Fruit fly (Drosophila melanogaster) whole organism, embryonic: ENCODE results near the gene bwa.
A peak's percentile ranks its signal among the peaks of the same experiment; 100 is the strongest.

Source experiments
- Abd-B ChIP-seq: fragments of 200-800 bp; sonication (Bioruptor generic); optimal IDR thresholded peaks from 2 replicates; lab custom pipeline; 2018; ENCODE audit warnings: missing biosample characterization, mild to moderate bottlenecking, missing genetic modification characterization, moderate library complexity
- Antp ChIP-seq: fragments of 200-800 bp; sonication (Bioruptor generic); optimal IDR thresholded peaks from 3 replicates; lab custom pipeline; 2016; ENCODE audit warnings: missing biosample characterization, missing genetic modification characterization
- CG14667 ChIP-seq: fragments of 200-800 bp; sonication (Bioruptor generic); IDR thresholded peaks from 2 replicates; pipeline ENCODE4 v1.3.6; 2022; ENCODE audit warnings: missing biosample characterization, missing genetic modification characterization
- CG15011 ChIP-seq: fragments of 200-800 bp; sonication (Bioruptor generic); optimal IDR thresholded peaks from 3 replicates; lab custom pipeline; 2018; ENCODE audit warnings: missing biosample characterization, mild to moderate bottlenecking, missing genetic modification characterization
- CG15269 ChIP-seq: fragments of 200-800 bp; sonication (Bioruptor generic); optimal IDR thresholded peaks from 2 replicates; lab custom pipeline; 2018; ENCODE audit warnings: missing biosample characterization, mild to moderate bottlenecking, missing genetic modification characterization, moderate library complexity
- CG16815 ChIP-seq: fragments of 200-800 bp; sonication (Bioruptor generic); optimal IDR thresholded peaks from 3 replicates; lab custom pipeline; 2017; ENCODE audit warnings: missing biosample characterization, mild to moderate bottlenecking, missing genetic modification characterization
- CG17186 ChIP-seq: fragments of 200-800 bp; sonication (Bioruptor generic); optimal IDR thresholded peaks from 3 replicates; lab custom pipeline; 2017; ENCODE audit warnings: missing biosample characterization, missing genetic modification reagents, missing genetic modification characterization
- CG17612 ChIP-seq: fragments of 200-800 bp; sonication (Bioruptor generic); IDR thresholded peaks from 2 replicates; pipeline ENCODE4 v1.3.6; 2022; ENCODE audit warnings: missing biosample characterization, missing genetic modification characterization
- CG18262 ChIP-seq: fragments of 200-800 bp; optimal IDR thresholded peaks from 3 replicates; lab custom pipeline; 2019; ENCODE audit warnings: missing biosample characterization, mild to moderate bottlenecking, missing genetic modification characterization, moderate library complexity
- CG18476 ChIP-seq: fragments of 200-800 bp; sonication (Bioruptor generic); optimal IDR thresholded peaks from 2 replicates; lab custom pipeline; 2016; ENCODE audit warnings: missing biosample characterization, mild to moderate bottlenecking, missing genetic modification characterization
- CG3838 ChIP-seq: fragments of 200-800 bp; sonication (Bioruptor generic); optimal IDR thresholded peaks from 3 replicates; lab custom pipeline; 2016; ENCODE audit warnings: missing biosample characterization, missing genetic modification characterization
- CG42726 ChIP-seq: fragments of 200-800 bp; sonication (Bioruptor generic); IDR thresholded peaks from 2 replicates; pipeline ENCODE4 v1.3.6; 2022; ENCODE audit warnings: missing biosample characterization, missing genetic modification characterization; ENCODE audit not compliant: partially characterized antibody
- CG4360 ChIP-seq: fragments of 200-800 bp; sonication (Bioruptor generic); IDR thresholded peaks from 2 replicates; pipeline ENCODE4 v1.3.6; 2022; ENCODE audit warnings: missing biosample characterization, missing genetic modification characterization
- CG4404 ChIP-seq: fragments of 200-800 bp; sonication (Bioruptor generic); IDR thresholded peaks from 2 replicates; pipeline ENCODE4 v1.3.6; 2022; ENCODE audit warnings: missing biosample characterization, missing genetic modification characterization
- CG4424 ChIP-seq: fragments of 200-800 bp; sonication (Bioruptor generic); optimal IDR thresholded peaks from 3 replicates; lab custom pipeline; 2016; ENCODE audit warnings: missing biosample characterization, missing genetic modification characterization
- CG7556 ChIP-seq: fragments of 200-800 bp; sonication (Bioruptor generic); optimal IDR thresholded peaks from 2 replicates; lab custom pipeline; 2017; ENCODE audit warnings: missing biosample characterization, mild to moderate bottlenecking, missing genetic modification characterization
- CG7963 ChIP-seq: fragments of 200-800 bp; sonication (Bioruptor generic); IDR thresholded peaks from 3 replicates; pipeline ENCODE4 v1.3.6; 2022; ENCODE audit warnings: missing biosample characterization, missing genetic modification characterization; ENCODE audit not compliant: partially characterized antibody
- CG9609 ChIP-seq: fragments of 200-800 bp; sonication (Bioruptor generic); optimal IDR thresholded peaks from 3 replicates; lab custom pipeline; 2016; ENCODE audit warnings: missing biosample characterization, missing genetic modification characterization
- CG9817 ChIP-seq: fragments of 200-800 bp; sonication (Bioruptor generic); optimal IDR thresholded peaks from 2 replicates; lab custom pipeline; 2018; ENCODE audit warnings: missing biosample characterization, mild to moderate bottlenecking, missing genetic modification characterization, moderate library complexity
- CkIIα-i1 ChIP-seq: fragments of 200-800 bp; sonication (Bioruptor generic); IDR thresholded peaks from 2 replicates; pipeline ENCODE4 v1.3.6; 2022; ENCODE audit warnings: missing biosample characterization, missing genetic modification characterization
- Doc3 ChIP-seq: fragments of 200-800 bp; sonication (Bioruptor generic); IDR thresholded peaks from 3 replicates; pipeline ENCODE4 v1.3.6; 2022; ENCODE audit warnings: missing biosample characterization, missing genetic modification characterization; ENCODE audit not compliant: partially characterized antibody
- Dp ChIP-seq: fragments of 200-800 bp; sonication (Bioruptor generic); optimal IDR thresholded peaks from 2 replicates; lab custom pipeline; 2018; ENCODE audit warnings: missing biosample characterization, mild to moderate bottlenecking, missing genetic modification characterization, moderate library complexity
- Drgx ChIP-seq: fragments of 200-800 bp; sonication (Bioruptor generic); IDR thresholded peaks from 2 replicates; pipeline ENCODE4 v1.3.6; 2022; ENCODE audit warnings: missing biosample characterization, missing genetic modification characterization
- GATAe ChIP-seq: fragments of 200-800 bp; sonication (Bioruptor generic); conservative IDR thresholded peaks from 2 replicates; pipeline ENCODE4 v1.3.6; 2022; ENCODE audit warnings: missing biosample characterization, missing genetic modification characterization
- HHEX ChIP-seq: fragments of 200-800 bp; sonication (Bioruptor generic); optimal IDR thresholded peaks from 3 replicates; lab custom pipeline; 2017; ENCODE audit warnings: missing biosample characterization, mild to moderate bottlenecking, missing genetic modification characterization, missing genetic modification reagents
- HmgD ChIP-seq: fragments of 200-800 bp; sonication (Bioruptor generic); optimal IDR thresholded peaks from 3 replicates; lab custom pipeline; 2016; ENCODE audit warnings: missing biosample characterization, missing genetic modification characterization
- Hmx ChIP-seq: fragments of 200-800 bp; sonication (Bioruptor generic); optimal IDR thresholded peaks from 2 replicates; lab custom pipeline; 2016; ENCODE audit warnings: missing biosample characterization, missing genetic modification characterization
- Hr39 ChIP-seq: fragments of >200 bp; optimal IDR thresholded peaks from 2 replicates; lab custom pipeline; 2017
- Hsf ChIP-seq: fragments of 200-800 bp; sonication (Bioruptor generic); optimal IDR thresholded peaks from 3 replicates; lab custom pipeline; 2016; ENCODE audit warnings: missing biosample characterization, missing genetic modification characterization
- Lim3 ChIP-seq: fragments of 200-800 bp; sonication (Bioruptor generic); IDR thresholded peaks from 2 replicates; pipeline ENCODE4 v1.3.6; 2022; ENCODE audit warnings: missing biosample characterization, missing genetic modification characterization
- MBD-R2 ChIP-seq: fragments of 200-800 bp; sonication (Bioruptor generic); IDR thresholded peaks from 2 replicates; pipeline ENCODE4 v1.3.6; 2022; ENCODE audit warnings: missing biosample characterization, missing genetic modification characterization
- NK7.1 ChIP-seq: fragments of 200-800 bp; sonication (Bioruptor generic); optimal IDR thresholded peaks from 3 replicates; lab custom pipeline; 2016; ENCODE audit warnings: missing biosample characterization, missing genetic modification characterization
- Ravus ChIP-seq: fragments of 200-800 bp; sonication (Bioruptor generic); IDR thresholded peaks from 2 replicates; pipeline ENCODE4 v1.3.6; 2022; ENCODE audit warnings: missing biosample characterization, missing genetic modification characterization
- Sox100B ChIP-seq: fragments of 200-800 bp; sonication (Bioruptor generic); optimal IDR thresholded peaks from 3 replicates; lab custom pipeline; 2018; ENCODE audit warnings: missing biosample characterization, mild to moderate bottlenecking, missing genetic modification characterization
- Tbp ChIP-seq: fragments of >200 bp; optimal IDR thresholded peaks from 2 replicates; lab custom pipeline; 2018; ENCODE audit warnings: missing biosample characterization, missing genetic modification characterization
- corto ChIP-seq: fragments of 200-800 bp; sonication (Bioruptor generic); optimal IDR thresholded peaks from 2 replicates; lab custom pipeline; 2016; ENCODE audit warnings: missing biosample characterization, mild to moderate bottlenecking, missing genetic modification characterization, moderate library complexity
- da ChIP-seq: fragments of 200-800 bp; sonication (Bioruptor generic); optimal IDR thresholded peaks from 2 replicates; lab custom pipeline; 2016; ENCODE audit warnings: missing biosample characterization, missing genetic modification characterization
- eyg ChIP-seq: fragments of 200-800 bp; sonication (Bioruptor generic); optimal IDR thresholded peaks from 3 replicates; lab custom pipeline; 2016; ENCODE audit warnings: missing biosample characterization, missing genetic modification characterization
- fu2 ChIP-seq: fragments of 200-800 bp; sonication (Bioruptor generic); optimal IDR thresholded peaks from 2 replicates; lab custom pipeline; 2016; ENCODE audit warnings: missing biosample characterization, missing genetic modification characterization
- gem ChIP-seq: fragments of 200-800 bp; sonication (Bioruptor generic); optimal IDR thresholded peaks from 2 replicates; lab custom pipeline; 2019; ENCODE audit warnings: missing biosample characterization, mild to moderate bottlenecking, missing genetic modification characterization, moderate library complexity
- gro ChIP-seq: fragments of 200-800 bp; sonication (Bioruptor generic); optimal IDR thresholded peaks from 2 replicates; lab custom pipeline; 2016; ENCODE audit warnings: missing biosample characterization, missing genetic modification characterization
- ham ChIP-seq: fragments of 200-800 bp; sonication (Bioruptor generic); IDR thresholded peaks from 2 replicates; pipeline ENCODE4 v1.3.6; 2022; ENCODE audit warnings: missing biosample characterization, missing genetic modification characterization
- nerfin-1 ChIP-seq: fragments of 200-800 bp; sonication (Bioruptor generic); optimal IDR thresholded peaks from 3 replicates; lab custom pipeline; 2019; ENCODE audit warnings: missing biosample characterization, mild to moderate bottlenecking, missing genetic modification characterization, moderate library complexity
- pb ChIP-seq: fragments of 200-800 bp; sonication (Bioruptor generic); optimal IDR thresholded peaks from 3 replicates; lab custom pipeline; 2016; ENCODE audit warnings: missing biosample characterization, missing genetic modification characterization
- pum ChIP-seq: fragments of 200-800 bp; sonication (Bioruptor generic); optimal IDR thresholded peaks from 2 replicates; lab custom pipeline; 2016; ENCODE audit warnings: missing biosample characterization, missing genetic modification characterization
- pzg ChIP-seq: fragments of 200-800 bp; sonication (Bioruptor generic); optimal IDR thresholded peaks from 3 replicates; lab custom pipeline; 2018; ENCODE audit warnings: missing biosample characterization, mild to moderate bottlenecking, missing genetic modification characterization, moderate library complexity
- sd ChIP-seq: fragments of 200-800 bp; sonication (Bioruptor generic); optimal IDR thresholded peaks from 3 replicates; lab custom pipeline; 2018; ENCODE audit warnings: missing biosample characterization, mild to moderate bottlenecking, missing genetic modification characterization, moderate library complexity
- tio ChIP-seq: fragments of 200-800 bp; sonication (Bioruptor generic); optimal IDR thresholded peaks from 2 replicates; lab custom pipeline; 2017; ENCODE audit warnings: missing biosample characterization, missing genetic modification characterization, inconsistent platforms
- tll ChIP-seq, 2 experiments: fragments of 200-800 bp in 1 of 2; fragments of >200 bp in 1 of 2; sonication (Bioruptor generic) in 1 of 2; optimal IDR thresholded peaks; 2 replicates each; lab custom pipeline; 2017 to 2019; ENCODE audit warnings: missing biosample characterization in 2 of 2, missing genetic modification characterization in 2 of 2, mild to moderate bottlenecking in 1 of 2, moderate library complexity in 1 of 2
- twi ChIP-seq: fragments of 200-800 bp; optimal IDR thresholded peaks from 2 replicates; lab custom pipeline; 2019; ENCODE audit warnings: missing biosample characterization, mild to moderate bottlenecking, missing genetic modification characterization, moderate library complexity
- zen ChIP-seq: fragments of 200-800 bp; sonication (Bioruptor generic); optimal IDR thresholded peaks from 3 replicates; lab custom pipeline; 2018; ENCODE audit warnings: missing biosample characterization, mild to moderate bottlenecking, missing genetic modification characterization, moderate library complexity

bwa gene

DNA sequence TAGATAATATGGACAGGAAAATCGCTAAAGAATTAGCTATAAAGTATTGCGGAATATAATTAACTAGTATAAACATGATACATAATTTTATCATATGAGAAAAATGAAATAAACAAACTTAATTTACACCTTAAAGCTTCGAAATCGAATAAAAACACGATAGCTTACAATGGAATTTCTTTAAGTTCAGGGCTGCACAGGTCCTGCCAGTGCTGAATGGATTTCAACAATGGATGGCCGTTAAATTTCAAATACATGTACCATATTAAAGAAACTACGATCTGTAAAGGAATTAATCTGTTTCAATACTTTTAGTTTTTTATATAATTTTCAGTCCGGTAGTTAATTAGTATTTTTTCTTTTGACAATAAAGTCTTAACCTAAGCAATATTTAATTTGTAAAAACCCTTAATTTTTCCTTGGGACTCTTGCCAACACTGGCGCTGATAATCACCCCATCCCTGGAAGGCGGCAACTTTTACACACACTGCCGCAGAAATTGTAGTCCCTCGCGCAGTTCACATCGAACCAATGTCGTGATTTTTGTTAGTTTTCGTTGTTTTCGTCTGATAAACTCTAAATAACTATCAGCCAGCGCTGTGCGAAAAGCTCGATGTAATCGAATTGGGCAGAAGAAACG is 5.1 kb upstream of the bwa start, which contains the start of the genes barr and lok (continued):
- TF ChIP-seq tll (GFP tag; optimal IDR thresholded peaks at IDR 0.05; lab: Kevin White, UChicago), result peak in 1 of 2 experiments; percentile 86
- TF ChIP-seq Ravus (GFP tag; lab: Robert Waterston, UW), result no peak
- no peak for TF ChIP-seq CG14667 (GFP tag; lab: Robert Waterston, UW)
- TF ChIP-seq eyg (GFP tag; lab: Kevin White, UChicago), result no peak
- no peak for TF ChIP-seq ham (GFP tag; lab: Robert Waterston, UW)
- peak; percentile 61 for TF ChIP-seq CG16815 (GFP tag; lab: Kevin White, UChicago)
- TF ChIP-seq CG17186 (GFP tag; lab: Kevin White, UChicago), result no peak
- TF ChIP-seq pb (GFP tag; lab: Kevin White, UChicago), result no peak
- no peak for TF ChIP-seq da (GFP tag; lab: Kevin White, UChicago)
- TF ChIP-seq CG17612 (GFP tag; lab: Robert Waterston, UW), result no peak
- TF ChIP-seq MBD-R2 (GFP tag; lab: Robert Waterston, UW), result peak; percentile 34
- peak; percentile 44 for TF ChIP-seq Antp (GFP tag; lab: Kevin White, UChicago)
- TF ChIP-seq twi, result peak; percentile 40
- TF ChIP-seq sd (tag; lab: Kevin White, UChicago), result peak; percentile 80
- TF ChIP-seq CG15011 (GFP tag; lab: Kevin White, UChicago), result peak; percentile 3
- TF ChIP-seq CG7556 (GFP tag; lab: Kevin White, UChicago), result peak; percentile 57
- TF ChIP-seq zen (tag; lab: Kevin White, UChicago), result peak; percentile 25
- TF ChIP-seq pum, result peak; percentile 67
- TF ChIP-seq Abd-B, result peak; percentile 71
- peak; percentile 16 for TF ChIP-seq Hmx (GFP tag; lab: Kevin White, UChicago)
- TF ChIP-seq CG4360, result no peak
- peak; percentile 58 for TF ChIP-seq CG4424 (GFP tag; lab: Kevin White, UChicago)
- no peak for TF ChIP-seq Tbp (GFP tag; lab: Kevin White, UChicago)
- TF ChIP-seq HmgD (GFP tag; lab: Kevin White, UChicago), result no peak
- peak; percentile 60; the same call in 1 of the 2 replicates for TF ChIP-seq CG4404 (GFP tag; lab: Robert Waterston, UW)
- peak; percentile 44 for TF ChIP-seq CG3838 (GFP tag; lab: Kevin White, UChicago)
- TF ChIP-seq HHEX (GFP tag; lab: Kevin White, UChicago), result no peak
- peak; percentile 65 for TF ChIP-seq CG9817 (tag; lab: Kevin White, UChicago)
- peak; percentile 60 for TF ChIP-seq gem (tag; lab: Kevin White, UChicago)
- no peak for TF ChIP-seq Doc3 (GFP tag; lab: Robert Waterston, UW)
- TF ChIP-seq CG18476, result peak; percentile 60
- no peak for TF ChIP-seq Lim3 (GFP tag; lab: Robert Waterston, UW)
- no peak for TF ChIP-seq Hr39 (lab: Kevin White, UChicago)
- TF ChIP-seq CG15269 (tag; lab: Kevin White, UChicago), result no peak
- no peak for TF ChIP-seq Sox100B (GFP tag; lab: Kevin White, UChicago)
- TF ChIP-seq Drgx, result no peak
- no peak for TF ChIP-seq corto (GFP tag; lab: Kevin White, UChicago)

DNA sequence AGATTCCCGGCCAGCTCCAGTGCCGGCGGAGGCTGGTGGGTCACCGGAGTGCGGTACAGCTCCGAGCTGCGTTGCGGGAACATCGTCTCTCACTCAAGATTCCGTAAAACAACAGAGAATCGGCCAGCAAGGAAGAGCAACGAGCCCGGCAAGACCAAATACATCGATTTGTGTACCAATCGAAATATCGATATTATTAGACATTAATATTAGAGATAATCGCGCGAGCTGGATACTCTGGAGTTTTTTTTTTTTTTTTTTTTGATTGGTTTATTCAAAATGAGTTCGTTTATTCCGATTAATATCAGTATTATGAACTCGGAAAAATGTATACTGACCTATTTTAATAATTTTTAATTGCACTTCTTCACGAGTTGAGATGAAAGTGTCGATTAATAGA is 675 bp upstream of the bwa start, which contains the start of gene vls:
vls (minus strand) TSS at position 164 of the 400 bp plus-strand sequence.
- TF ChIP-seq zen (tag; lab: Kevin White, UChicago) (no peak), Dp (GFP tag; lab: Kevin White, UChicago) (peak; percentile 19), CkIIα-i1 (GFP tag; lab: Robert Waterston, UW) (no peak), gro (no peak), CG42726 (no peak), CG7963 (GFP tag; lab: Robert Waterston, UW) (peak; percentile 55; the same call in 1 of the 3 replicates), pzg (GFP tag; lab: Kevin White, UChicago) (peak; percentile 31), fu2 (no peak), nerfin-1 (tag; lab: Kevin White, UChicago) (no peak), tio (GFP tag; lab: Kevin White, UChicago) (no peak), CG18262 (tag; lab: Kevin White, UChicago) (no peak), Hsf (GFP tag; lab: Kevin White, UChicago) (no peak), CG9609 (no peak), NK7.1 (GFP tag; lab: Kevin White, UChicago) (no peak), CG4404 (GFP tag; lab: Robert Waterston, UW) (no peak), GATAe (no peak)
